Worm (Caenorhabditis elegans) whole organism, late embryonic: ENCODE data around the gene lpd-9.

Experiments
- F13H6.1 ChIP-seq: sonication (generic microtip); optimal IDR thresholded peaks from 2 replicates; lab custom pipeline; 2016; ENCODE audit warnings: missing genetic modification characterization, missing compliant biosample characterization
- K02D7.2 ChIP-seq: sonication (generic microtip); optimal IDR thresholded peaks from 2 replicates; lab custom pipeline; 2017; ENCODE audit warnings: mild to moderate bottlenecking, missing genetic modification characterization, missing compliant biosample characterization
- K09A11.1 ChIP-seq: sonication (generic microtip); optimal IDR thresholded peaks from 2 replicates; lab custom pipeline; 2017; ENCODE audit warnings: antibody characterized with exemption, mild to moderate bottlenecking, missing genetic modification characterization, missing compliant biosample characterization; ENCODE audit not compliant: insufficient read depth
- T23F11.4 ChIP-seq: fragments of 200-800 bp; sonication (Bioruptor generic); optimal IDR thresholded peaks from 2 replicates; lab custom pipeline; 2018; ENCODE audit warnings: mild to moderate bottlenecking, missing genetic modification characterization, missing compliant biosample characterization
- Y22D7AL.16 ChIP-seq: sonication (generic microtip); optimal IDR thresholded peaks from 2 replicates; lab custom pipeline; 2016; ENCODE audit warnings: missing genetic modification characterization, missing compliant biosample characterization
- ahr-1 ChIP-seq: sonication (generic microtip); optimal IDR thresholded peaks from 2 replicates; lab custom pipeline; 2016; ENCODE audit warnings: missing genetic modification characterization, missing compliant biosample characterization
- ceh-14 ChIP-seq: sonication (generic microtip); optimal IDR thresholded peaks from 2 replicates; lab custom pipeline; 2016; ENCODE audit warnings: missing genotype, missing genetic modification characterization, missing compliant biosample characterization
- ceh-18 ChIP-seq: sonication (generic microtip); optimal IDR thresholded peaks from 2 replicates; lab custom pipeline; 2016; ENCODE audit warnings: missing genetic modification characterization, missing compliant biosample characterization
- ceh-2 ChIP-seq: sonication (generic microtip); optimal IDR thresholded peaks from 2 replicates; lab custom pipeline; 2016; ENCODE audit warnings: missing genotype, missing genetic modification characterization, missing compliant biosample characterization
- ceh-24 ChIP-seq: sonication (generic microtip); optimal IDR thresholded peaks from 2 replicates; lab custom pipeline; 2016; ENCODE audit warnings: mild to moderate bottlenecking, missing genetic modification characterization, missing compliant biosample characterization
- ceh-30 ChIP-seq: fragments of 150-350 bp; optimal IDR thresholded peaks from 2 replicates; lab custom pipeline; 2014; ENCODE audit warnings: missing biosample characterization, missing genetic modification characterization
- ceh-31 ChIP-seq: sonication (generic microtip); optimal IDR thresholded peaks from 2 replicates; lab custom pipeline; 2016; ENCODE audit warnings: missing genetic modification characterization, missing compliant biosample characterization
- ceh-48 ChIP-seq: sonication (generic microtip); optimal IDR thresholded peaks from 2 replicates; lab custom pipeline; 2016; ENCODE audit warnings: missing genetic modification characterization, inconsistent platforms, missing compliant biosample characterization
- ceh-6 ChIP-seq: fragments of 200-800 bp; sonication (Bioruptor generic); optimal IDR thresholded peaks from 2 replicates; lab custom pipeline; 2018; ENCODE audit warnings: mild to moderate bottlenecking, missing genetic modification characterization, missing compliant biosample characterization
- dve-1 ChIP-seq: sonication (generic microtip); optimal IDR thresholded peaks from 2 replicates; lab custom pipeline; 2017; ENCODE audit warnings: antibody characterized with exemption, mild to moderate bottlenecking, missing genetic modification characterization, missing compliant biosample characterization
- elt-2 ChIP-seq: sonication (generic microtip); optimal IDR thresholded peaks from 2 replicates; lab custom pipeline; 2016; ENCODE audit warnings: missing genetic modification reagents, missing genetic modification characterization, missing compliant biosample characterization
- elt-4 ChIP-seq: sonication (generic microtip); optimal IDR thresholded peaks from 2 replicates; lab custom pipeline; 2016; ENCODE audit warnings: missing genetic modification characterization, missing compliant biosample characterization
- fax-1 ChIP-seq: sonication (generic microtip); optimal IDR thresholded peaks from 2 replicates; lab custom pipeline; 2016; ENCODE audit warnings: missing genotype, missing genetic modification characterization, missing compliant biosample characterization
- fkh-10 ChIP-seq: fragments of 150-350 bp; optimal IDR thresholded peaks from 2 replicates; lab custom pipeline; 2014; ENCODE audit warnings: missing biosample characterization, missing genetic modification reagents, missing genetic modification characterization
- fkh-6 ChIP-seq: sonication (generic microtip); optimal IDR thresholded peaks from 2 replicates; lab custom pipeline; 2016; ENCODE audit warnings: missing genetic modification characterization, missing compliant biosample characterization
- gmeb-2 ChIP-seq: sonication (generic microtip); optimal IDR thresholded peaks from 2 replicates; lab custom pipeline; 2016; ENCODE audit warnings: missing genetic modification characterization, inconsistent platforms, missing compliant biosample characterization
- hlh-15 ChIP-seq: sonication (generic microtip); optimal IDR thresholded peaks from 2 replicates; lab custom pipeline; 2016; ENCODE audit warnings: missing genetic modification characterization, missing compliant biosample characterization
- mec-3 ChIP-seq: sonication (generic microtip); optimal IDR thresholded peaks from 2 replicates; lab custom pipeline; 2016; ENCODE audit warnings: borderline replicate concordance, missing genetic modification characterization, missing compliant biosample characterization
- nhr-11 ChIP-seq: fragments of 150-350 bp; optimal IDR thresholded peaks from 2 replicates; lab custom pipeline; 2014; ENCODE audit warnings: missing biosample characterization, missing genetic modification characterization
- nhr-232 ChIP-seq: sonication (generic microtip); optimal IDR thresholded peaks from 2 replicates; lab custom pipeline; 2016; ENCODE audit warnings: missing genetic modification characterization, missing compliant biosample characterization
- odd-2 ChIP-seq: sonication (generic microtip); optimal IDR thresholded peaks from 2 replicates; lab custom pipeline; 2017; ENCODE audit warnings: antibody characterized with exemption, mild to moderate bottlenecking, missing genetic modification characterization, missing compliant biosample characterization
- pat-9 ChIP-seq: fragments of 200-800 bp; sonication (Bioruptor generic); optimal IDR thresholded peaks from 2 replicates; lab custom pipeline; 2018; ENCODE audit warnings: mild to moderate bottlenecking, missing genetic modification characterization, moderate library complexity, missing compliant biosample characterization
- pax-1 ChIP-seq: fragments of 150-350 bp; optimal IDR thresholded peaks from 2 replicates; lab custom pipeline; 2014; ENCODE audit warnings: missing biosample characterization, missing genetic modification characterization
- pha-2 ChIP-seq: sonication (generic microtip); optimal IDR thresholded peaks from 2 replicates; lab custom pipeline; 2017; ENCODE audit warnings: mild to moderate bottlenecking, missing genetic modification characterization, missing compliant biosample characterization
- pha-4 ChIP-seq: fragments of 150-350 bp; optimal IDR thresholded peaks from 2 replicates; lab custom pipeline; 2018; ENCODE audit warnings: missing biosample characterization, missing genetic modification reagents, missing genetic modification characterization
- ref-2 ChIP-seq: sonication (generic microtip); optimal IDR thresholded peaks from 2 replicates; lab custom pipeline; 2016; ENCODE audit warnings: missing genetic modification characterization, missing compliant biosample characterization
- rnt-1 ChIP-seq: sonication (generic microtip); optimal IDR thresholded peaks from 2 replicates; lab custom pipeline; 2016; ENCODE audit warnings: missing genetic modification characterization, missing compliant biosample characterization
- sox-4 ChIP-seq: sonication (generic microtip); optimal IDR thresholded peaks from 2 replicates; lab custom pipeline; 2017; ENCODE audit warnings: mild to moderate bottlenecking, missing genetic modification characterization, inconsistent platforms, missing compliant biosample characterization
- syd-9 ChIP-seq: sonication (generic microtip); optimal IDR thresholded peaks from 2 replicates; lab custom pipeline; 2016; ENCODE audit warnings: mild to moderate bottlenecking, missing genetic modification characterization, moderate library complexity, missing compliant biosample characterization
- tbx-7 ChIP-seq: sonication (generic microtip); optimal IDR thresholded peaks from 2 replicates; lab custom pipeline; 2016; ENCODE audit warnings: missing genotype, missing genetic modification characterization, missing compliant biosample characterization
- ttx-3 ChIP-seq: sonication (generic microtip); optimal IDR thresholded peaks from 2 replicates; lab custom pipeline; 2016; ENCODE audit warnings: missing genetic modification reagents, missing genetic modification characterization, missing compliant biosample characterization
- unc-42 ChIP-seq: sonication (generic microtip); optimal IDR thresholded peaks from 2 replicates; lab custom pipeline; 2016; ENCODE audit warnings: missing genotype, missing genetic modification characterization, missing compliant biosample characterization
- unc-86 ChIP-seq: sonication (generic microtip); optimal IDR thresholded peaks from 2 replicates; lab custom pipeline; 2016; ENCODE audit warnings: missing genetic modification characterization, missing compliant biosample characterization

lpd-9 gene

DNA sequence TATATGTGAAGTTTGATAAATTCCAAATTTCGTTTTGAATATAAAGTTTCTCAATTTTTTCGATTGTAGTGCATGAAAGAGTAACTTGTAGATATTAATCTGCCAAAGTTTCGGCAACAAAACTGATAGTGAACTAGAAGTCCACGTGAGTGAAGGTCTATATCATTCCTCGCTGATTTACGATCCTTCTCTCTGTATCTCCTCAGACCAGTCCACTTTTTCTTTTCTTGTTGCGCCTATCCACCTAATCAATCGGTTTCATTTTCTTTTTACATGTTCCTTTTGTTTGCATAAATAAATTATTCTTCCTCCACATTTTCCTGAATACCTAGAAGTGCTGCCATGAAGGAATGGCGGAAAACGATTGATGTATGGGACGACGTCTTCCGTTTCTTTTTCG is 15.0 kb upstream of the lpd-9 start:
- TF ChIP-seq ceh-14 (tag; lab: Kevin White, UChicago): no peak
- TF ChIP-seq ceh-30: no peak
- TF ChIP-seq unc-86: no peak
- no peak for TF ChIP-seq ceh-48 (tag; lab: Kevin White, UChicago)
- no peak for TF ChIP-seq ref-2
- no peak for TF ChIP-seq K09A11.1
- no peak for TF ChIP-seq T23F11.4 (GFP tag; lab: Kevin White, UChicago)
- no peak for TF ChIP-seq syd-9 (tag; lab: Kevin White, UChicago)
- TF ChIP-seq elt-4 (tag; lab: Kevin White, UChicago): no peak

DNA sequence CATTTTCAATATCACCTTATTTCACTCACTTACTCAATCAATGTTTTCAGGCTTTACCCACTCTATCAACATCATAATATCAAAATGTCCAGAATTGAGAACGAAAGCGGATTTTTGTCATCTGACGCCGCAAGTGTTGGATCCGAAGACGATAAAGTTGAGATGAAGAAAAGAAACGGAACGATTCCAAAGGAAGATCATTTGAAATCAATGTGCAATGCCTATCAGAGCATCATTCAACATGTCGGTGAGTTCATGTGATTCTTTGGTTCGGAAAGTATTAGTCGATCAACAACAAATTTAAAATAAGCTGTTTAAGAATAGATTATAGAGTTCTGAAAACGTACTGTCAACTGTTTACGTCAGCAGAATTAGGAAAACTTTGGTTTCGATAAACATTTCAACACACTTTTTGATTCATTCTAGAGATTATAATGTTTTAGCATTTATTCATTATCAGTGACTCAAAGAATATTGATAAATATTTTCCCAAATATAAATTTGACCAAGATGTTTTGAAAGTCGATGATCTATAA is 14.2 kb upstream of the lpd-9 start, which contains the start of gene cat-4:
Gene cat-4 (plus strand): TSS at position 51 of the 536 bp plus-strand sequence.
- no peak for TF ChIP-seq pha-2 (tag; lab: Kevin White, UChicago)
- TF ChIP-seq ceh-24 (tag; lab: Kevin White, UChicago): no peak
- no peak for TF ChIP-seq K02D7.2

DNA sequence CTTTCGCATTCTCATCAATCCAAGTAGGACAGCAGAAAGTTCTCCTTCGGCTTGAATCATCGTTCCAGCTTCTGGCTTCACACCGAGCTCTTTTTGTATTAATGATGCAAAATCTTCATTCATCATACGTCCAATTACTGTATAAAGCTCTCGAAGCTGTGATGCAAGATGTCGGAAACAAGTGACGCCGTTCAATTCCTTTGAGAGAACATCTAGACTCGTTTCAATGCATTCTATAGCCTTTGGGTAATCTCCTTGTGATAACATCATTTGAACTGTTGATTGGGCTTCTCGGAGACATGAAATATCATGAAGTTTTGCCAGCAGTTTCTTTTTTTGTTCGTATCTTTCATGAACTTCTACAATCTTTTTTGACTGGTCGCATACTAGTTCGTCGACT is 10.6 kb upstream of the lpd-9 start:
- TF ChIP-seq pha-4 (tag; lab: Kevin White, UChicago): no peak
- no peak for TF ChIP-seq ref-2
- no peak for TF ChIP-seq elt-2
- no peak for TF ChIP-seq ahr-1
- TF ChIP-seq fkh-6: no peak

DNA sequence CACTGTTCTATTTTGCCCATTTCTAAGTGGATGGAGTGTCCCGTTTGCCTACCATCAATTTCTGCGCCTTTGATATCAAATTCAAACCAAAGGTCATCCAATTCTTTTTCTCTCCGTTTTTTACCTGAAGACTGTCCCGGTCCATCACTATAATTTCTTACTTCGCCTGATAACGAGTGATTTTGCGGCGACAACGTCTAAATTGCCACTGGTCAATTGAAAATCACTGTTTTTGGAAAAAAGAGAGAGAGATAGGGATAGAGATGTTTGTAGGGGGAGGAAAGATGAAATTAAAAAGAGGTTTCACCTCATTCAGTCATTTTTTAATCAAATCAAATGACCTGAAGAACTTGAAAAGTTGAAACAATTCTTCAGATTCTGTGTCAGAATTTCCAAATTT is 7.6 kb upstream of the lpd-9 start:
- TF ChIP-seq sox-4 (tag; lab: Kevin White, UChicago) (no peak), rnt-1 (tag; lab: Kevin White, UChicago) (no peak), ref-2 (no peak), ceh-6 (GFP tag; lab: Kevin White, UChicago) (no peak), K02D7.2 (no peak), ceh-18 (tag; lab: Kevin White, UChicago) (no peak), nhr-232 (tag; lab: Kevin White, UChicago) (no peak), pha-2 (tag; lab: Kevin White, UChicago) (no peak), fax-1 (tag; lab: Kevin White, UChicago) (no peak), pha-4 (tag; lab: Kevin White, UChicago) (no peak), gmeb-2 (tag; lab: Kevin White, UChicago) (no peak), fkh-6 (no peak), nhr-11 (tag; lab: Kevin White, UChicago) (no peak), ceh-2 (tag; lab: Kevin White, UChicago) (no peak), elt-4 (tag; lab: Kevin White, UChicago) (no peak), syd-9 (tag; lab: Kevin White, UChicago) (no peak), ceh-14 (tag; lab: Kevin White, UChicago) (no peak), dve-1 (no peak), F13H6.1 (no peak)

DNA sequence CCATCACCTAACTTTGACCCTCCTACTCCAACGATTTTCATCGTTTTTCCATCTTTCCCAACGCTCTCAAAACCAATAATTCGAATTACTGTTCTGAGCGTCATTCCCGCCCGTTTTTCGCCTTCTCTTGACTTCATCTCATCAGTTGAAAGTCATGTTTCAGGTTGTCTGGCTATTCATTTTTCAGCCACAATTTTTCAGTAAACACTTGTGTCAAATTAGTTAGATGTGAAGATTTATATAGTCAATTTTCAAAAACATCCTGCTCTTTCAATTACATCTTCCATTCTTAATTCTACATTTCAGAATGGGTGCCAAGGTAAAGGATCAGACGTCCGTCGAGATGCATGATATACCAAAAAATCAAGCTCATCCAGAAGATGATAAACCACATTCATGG is 6.5 kb upstream of the lpd-9 start, which contains the start of gene del-6:
Gene del-6 (plus strand): TSS at position 301 of the 400 bp plus-strand sequence.
- TF ChIP-seq pat-9 (tag; lab: Kevin White, UChicago): no peak
- no peak for TF ChIP-seq hlh-15 (tag; lab: Kevin White, UChicago)
- TF ChIP-seq ref-2: no peak

DNA sequence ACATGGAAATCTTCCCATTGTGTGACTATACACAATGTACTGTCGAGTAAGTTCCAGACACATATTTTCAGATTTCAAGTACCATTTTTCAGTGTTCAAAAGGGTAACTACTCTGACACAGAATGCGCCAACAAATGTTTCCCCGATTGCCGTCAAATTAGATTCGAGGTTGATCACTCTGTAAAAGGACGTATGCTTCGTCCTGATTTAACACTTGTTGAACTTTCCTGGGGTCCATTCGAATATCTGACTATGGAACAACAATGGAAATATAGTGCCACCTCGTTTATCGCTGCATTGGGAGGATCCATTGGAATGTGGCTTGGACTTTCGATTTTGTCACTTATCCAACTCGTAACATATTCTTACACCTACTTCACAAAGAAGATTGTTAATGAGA is 4.9 kb upstream of the lpd-9 start:
- TF ChIP-seq unc-42 (tag; lab: Kevin White, UChicago) (no peak), ttx-3 (no peak), odd-2 (tag; lab: Kevin White, UChicago) (no peak), ceh-18 (tag; lab: Kevin White, UChicago) (no peak), mec-3 (tag; lab: Kevin White, UChicago) (no peak), fax-1 (tag; lab: Kevin White, UChicago) (no peak), tbx-7 (tag; lab: Kevin White, UChicago) (no peak), ceh-6 (GFP tag; lab: Kevin White, UChicago) (no peak), sox-4 (tag; lab: Kevin White, UChicago) (no peak), F13H6.1 (no peak), nhr-232 (tag; lab: Kevin White, UChicago) (no peak), fkh-10 (no peak), syd-9 (tag; lab: Kevin White, UChicago) (no peak), Y22D7AL.16 (no peak), ceh-31 (no peak), pax-1 (no peak), pha-2 (tag; lab: Kevin White, UChicago) (no peak)
